Worm (Caenorhabditis elegans) whole organism, L4 larva: Measurements from ENCODE around the gene srt-16.

ENCODE experiments used
- F10B5.3 ChIP-seq: sonication (generic microtip); optimal IDR thresholded peaks from 2 replicates; lab custom pipeline; 2016; ENCODE audit warnings: mild to moderate bottlenecking, missing genetic modification characterization, missing compliant biosample characterization
- Y105C5A.15 ChIP-seq: fragments of 200-800 bp; sonication (Bioruptor generic); IDR thresholded peaks from 2 replicates; pipeline ENCODE4 v1.3.6; 2022; ENCODE audit warnings: missing genetic modification characterization, missing compliant biosample characterization
- ZK337.2 ChIP-seq: fragments of 200-800 bp; sonication (Bioruptor generic); IDR thresholded peaks from 2 replicates; pipeline ENCODE4 v1.3.6; 2022; ENCODE audit warnings: missing genetic modification reagents, missing genetic modification characterization, missing compliant biosample characterization
- aha-1 ChIP-seq: fragments of 150-350 bp; peaks from one replicate; lab custom pipeline; 2014; ENCODE audit warnings: missing biosample characterization, missing genetic modification characterization
- attf-4 ChIP-seq: sonication (generic microtip); optimal IDR thresholded peaks from 3 replicates; lab custom pipeline; 2017; ENCODE audit warnings: missing biosample characterization, missing genetic modification characterization
- ceh-20 ChIP-seq: fragments of 200-800 bp; sonication (Bioruptor generic); IDR thresholded peaks from 2 replicates; pipeline ENCODE4 v1.3.6; 2022; ENCODE audit warnings: missing genetic modification reagents, missing genetic modification characterization, missing compliant biosample characterization
- ceh-62 ChIP-seq: sonication (generic microtip); optimal IDR thresholded peaks from 2 replicates; lab custom pipeline; 2017; ENCODE audit warnings: missing biosample characterization, missing genetic modification characterization
- ceh-82 ChIP-seq: sonication (generic microtip); optimal IDR thresholded peaks from 2 replicates; lab custom pipeline; 2017; ENCODE audit warnings: missing biosample characterization, missing genetic modification characterization
- ces-1 ChIP-seq: fragments of 150-350 bp; sonication (generic microtip); optimal IDR thresholded peaks from 4 replicates; lab custom pipeline; 2014; ENCODE audit warnings: missing biosample characterization, missing genetic modification reagents, missing genetic modification characterization
- daf-19 ChIP-seq: fragments of 200-800 bp; sonication (Bioruptor generic); conservative IDR thresholded peaks from 2 replicates; pipeline ENCODE4 v1.3.6; 2022; ENCODE audit warnings: missing genetic modification characterization, missing compliant biosample characterization
- dmd-8 ChIP-seq: fragments of 200-800 bp; sonication (Bioruptor generic); IDR thresholded peaks from 2 replicates; pipeline ENCODE4 v1.3.6; 2022; ENCODE audit warnings: missing genetic modification characterization, missing compliant biosample characterization
- dmd-9 ChIP-seq: fragments of 200-800 bp; sonication (Bioruptor generic); IDR thresholded peaks from 2 replicates; pipeline ENCODE4 v1.3.6; 2022; ENCODE audit warnings: missing genetic modification reagents, missing genetic modification characterization, missing compliant biosample characterization
- dpl-1 ChIP-seq: fragments of 150-350 bp; optimal IDR thresholded peaks from 2 replicates; lab custom pipeline; 2014; ENCODE audit warnings: missing biosample characterization, missing genetic modification reagents, missing genetic modification characterization
- fkh-10 ChIP-seq: fragments of 150-350 bp; optimal IDR thresholded peaks from 2 replicates; lab custom pipeline; 2014; ENCODE audit warnings: missing biosample characterization, missing genetic modification reagents, missing genetic modification characterization
- fos-1 ChIP-seq: fragments of 150-350 bp; optimal IDR thresholded peaks from 2 replicates; lab custom pipeline; 2014; ENCODE audit warnings: missing biosample characterization, missing genetic modification characterization
- lin-13 ChIP-seq: fragments of 150-350 bp; optimal IDR thresholded peaks from 2 replicates; lab custom pipeline; 2014; ENCODE audit warnings: missing biosample characterization, missing genetic modification reagents, missing genetic modification characterization
- lin-29 ChIP-seq: fragments of 200-800 bp; sonication (Bioruptor generic); IDR thresholded peaks from 2 replicates; pipeline ENCODE4 v1.3.6; 2022; ENCODE audit warnings: missing genetic modification reagents, missing genetic modification characterization, missing compliant biosample characterization
- lin-39 ChIP-seq: fragments of 150-350 bp; optimal IDR thresholded peaks from 2 replicates; lab custom pipeline; 2014; ENCODE audit warnings: missing biosample characterization, missing genetic modification reagents, missing genetic modification characterization
- madf-9 ChIP-seq: fragments of 200-800 bp; sonication (Bioruptor generic); conservative IDR thresholded peaks from 2 replicates; pipeline ENCODE4 v1.3.6; 2022; ENCODE audit warnings: missing genetic modification reagents, missing genetic modification characterization, missing compliant biosample characterization
- mdt-29 ChIP-seq: fragments of 200-800 bp; sonication (Bioruptor generic); IDR thresholded peaks from 2 replicates; pipeline ENCODE4 v1.3.6; 2022; ENCODE audit warnings: missing genetic modification reagents, missing genetic modification characterization, missing compliant biosample characterization
- mxl-2 ChIP-seq: fragments of 200-800 bp; sonication (Bioruptor generic); conservative IDR thresholded peaks from 2 replicates; pipeline ENCODE4 v1.3.6; 2022; ENCODE audit warnings: missing genetic modification reagents, missing genetic modification characterization, missing compliant biosample characterization
- nhr-102 ChIP-seq: sonication (generic microtip); optimal IDR thresholded peaks from 2 replicates; lab custom pipeline; 2016; ENCODE audit warnings: mild to moderate bottlenecking, missing genetic modification characterization, moderate library complexity, missing compliant biosample characterization
- nhr-237 ChIP-seq: sonication (generic microtip); optimal IDR thresholded peaks from 2 replicates; lab custom pipeline; 2017; ENCODE audit warnings: missing biosample characterization, missing genetic modification characterization
- nhr-76 ChIP-seq: fragments of 150-350 bp; optimal IDR thresholded peaks from 2 replicates; lab custom pipeline; 2014; ENCODE audit warnings: missing biosample characterization, missing genetic modification characterization
- pha-4 ChIP-seq, 2 experiments: fragments of 150-350 bp in 1 of 2; fragments of 200-800 bp in 1 of 2; sonication (Bioruptor generic) in 1 of 2; IDR thresholded peaks in 1 of 2; optimal IDR thresholded peaks in 1 of 2; 2 replicates each; pipeline versions ENCODE4 v1.3.6 to Lab custom; 2014 to 2022; ENCODE audit warnings: missing genetic modification characterization in 2 of 2, missing genetic modification reagents in 2 of 2, missing biosample characterization in 1 of 2, missing compliant biosample characterization in 1 of 2
- php-3 ChIP-seq: fragments of 200-800 bp; sonication (Bioruptor generic); IDR thresholded peaks from 2 replicates; pipeline ENCODE4 v1.3.6; 2022; ENCODE audit warnings: missing genetic modification reagents, missing genetic modification characterization, missing compliant biosample characterization
- set-16 ChIP-seq: fragments of 200-800 bp; sonication (Bioruptor generic); IDR thresholded peaks from 2 replicates; pipeline ENCODE4 v1.3.6; 2022; ENCODE audit warnings: missing genetic modification reagents, missing genetic modification characterization, missing compliant biosample characterization
- snpc-1.2 ChIP-seq: fragments of 200-800 bp; sonication (Bioruptor generic); IDR thresholded peaks from 2 replicates; pipeline ENCODE4 v1.3.6; 2022; ENCODE audit warnings: missing genetic modification reagents, missing genetic modification characterization, missing compliant biosample characterization
- snpc-4 ChIP-seq: fragments of 150-350 bp; optimal IDR thresholded peaks from 2 replicates; lab custom pipeline; 2014; ENCODE audit warnings: missing biosample characterization, missing genetic modification characterization
- spr-1 ChIP-seq: sonication (generic microtip); optimal IDR thresholded peaks from 2 replicates; lab custom pipeline; 2016; ENCODE audit warnings: mild to moderate bottlenecking, missing genetic modification characterization, missing compliant biosample characterization
- unc-130 ChIP-seq: sonication (generic microtip); optimal IDR thresholded peaks from 2 replicates; lab custom pipeline; 2016; ENCODE audit warnings: missing genetic modification reagents, missing genetic modification characterization, missing compliant biosample characterization
- unc-39 ChIP-seq: sonication (generic microtip); optimal IDR thresholded peaks from 2 replicates; lab custom pipeline; 2017; ENCODE audit warnings: missing biosample characterization, missing genetic modification characterization
- zfp-3 ChIP-seq: fragments of 200-800 bp; sonication (Bioruptor generic); conservative IDR thresholded peaks from 2 replicates; pipeline ENCODE4 v1.3.6; 2022; ENCODE audit warnings: missing genetic modification reagents, missing genetic modification characterization, missing compliant biosample characterization
- zip-2 ChIP-seq: fragments of 150-350 bp; optimal IDR thresholded peaks from 2 replicates; lab custom pipeline; 2014; ENCODE audit warnings: missing biosample characterization, missing genetic modification characterization

The srt-16 gene

ce11 chrV:3058996-3059395 lies 5.3 kb downstream of the srt-16 start, which contains the start of gene str-244:
TSS of gene str-244 (minus strand) at chrV:3059096.
- TF ChIP-seq php-3 (GFP tag; lab: Robert Waterston, UW), result no peak
- no peak for TF ChIP-seq nhr-102 (tag; lab: Kevin White, UChicago)
- no peak for TF ChIP-seq daf-19 (GFP tag; lab: Robert Waterston, UW)
- no peak for TF ChIP-seq ces-1 (GFP tag; lab: Kevin White, UChicago)
- no peak for TF ChIP-seq ceh-62
- TF ChIP-seq lin-13, result no peak
- TF ChIP-seq aha-1 (tag; lab: Kevin White, UChicago), result peak; percentile 24

- TF ChIP-seq zfp-3 (GFP tag; lab: Robert Waterston, UW), result no peak
- no peak for TF ChIP-seq mxl-2
- no peak for TF ChIP-seq snpc-1.2
- TF ChIP-seq dmd-8 (GFP tag; lab: Robert Waterston, UW), result no peak
- no peak for TF ChIP-seq ceh-20 (GFP tag; lab: Robert Waterston, UW)
- TF ChIP-seq, all 104 proteins: peak for 0
Measured at ce11 chrV:3054254-3054653, 10.1 kb downstream of the srt-16 start, which contains the start of gene C50H11.8. TSS of gene C50H11.8 (plus strand) at chrV:3054554.

ce11 chrV:3046364-3046763 lies 18.0 kb downstream of the srt-16 start:
- TF ChIP-seq aha-1 (tag; lab: Kevin White, UChicago) (peak; percentile 83), fos-1 (tag; lab: Kevin White, UChicago) (no peak), set-16 (GFP tag; lab: Robert Waterston, UW) (peak; percentile 72), Y105C5A.15 (GFP tag; lab: Robert Waterston, UW) (no peak), ces-1 (GFP tag; lab: Kevin White, UChicago) (no peak)

ce11 chrV:3044837-3045236 lies 19.5 kb downstream of the srt-16 start, which contains the start of gene F59D6.1:
TSS of gene F59D6.1 (plus strand) at chrV:3045137.
- no peak for TF ChIP-seq ZK337.2 (GFP tag; lab: Robert Waterston, UW)

- TF ChIP-seq set-16 (GFP tag; lab: Robert Waterston, UW) (no peak), fkh-10 (GFP tag; lab: Kevin White, UChicago) (no peak), lin-29 (GFP tag; lab: Robert Waterston, UW) (no peak), snpc-4 (no peak)
Measured at ce11 chrV:3040930-3041329, 23.4 kb downstream of the srt-16 start.

- TF ChIP-seq mdt-29 (GFP tag; lab: Robert Waterston, UW) (no peak), set-16 (GFP tag; lab: Robert Waterston, UW) (no peak), zfp-3 (GFP tag; lab: Robert Waterston, UW) (no peak), lin-39 (tag; lab: Kevin White, UChicago) (no peak), ceh-82 (tag; lab: Kevin White, UChicago) (no peak), snpc-1.2 (no peak), pha-4 (GFP tag; IDR thresholded peaks at IDR 0.05; lab: Robert Waterston, UW) (no peak), pha-4 (tag; optimal IDR thresholded peaks at IDR 0.05; lab: Kevin White, UChicago) (no peak), attf-4 (no peak), ces-1 (GFP tag; lab: Kevin White, UChicago) (no peak), F10B5.3 (tag; lab: Kevin White, UChicago) (no peak), nhr-237 (no peak), unc-39 (tag; lab: Kevin White, UChicago) (no peak), nhr-76 (no peak), spr-1 (tag; lab: Kevin White, UChicago) (no peak), dpl-1 (no peak), madf-9 (GFP tag; lab: Robert Waterston, UW) (no peak), aha-1 (tag; lab: Kevin White, UChicago) (no peak), dmd-9 (GFP tag; lab: Robert Waterston, UW) (no peak), unc-130 (no peak), zip-2 (tag; lab: Kevin White, UChicago) (no peak)
Measured at ce11 chrV:3039282-3039681, 25.0 kb downstream of the srt-16 start, which contains the start of gene chpf-2. TSS of gene chpf-2 (minus strand) at chrV:3039382.
